Worm (Caenorhabditis elegans) whole organism, young adult: ENCODE results near the gene noca-1.

Experiments
- B0336.3 ChIP-seq: fragments of 200-800 bp; sonication (Bioruptor generic); IDR thresholded peaks from 2 replicates; pipeline ENCODE4 v1.3.6; 2022; ENCODE audit warnings: missing genetic modification characterization, missing compliant biosample characterization
- F23B12.7 ChIP-seq: sonication (generic microtip); optimal IDR thresholded peaks from 2 replicates; lab custom pipeline; 2017; ENCODE audit warnings: missing genetic modification characterization, mild to moderate bottlenecking, missing compliant biosample characterization, antibody characterized with exemption, moderate library complexity; ENCODE audit not compliant: insufficient read depth
- F37B4.10 ChIP-seq: fragments of 200-800 bp; sonication (Bioruptor generic); IDR thresholded peaks from 2 replicates; pipeline ENCODE4 v1.3.6; 2022; ENCODE audit warnings: missing genetic modification characterization, missing compliant biosample characterization
- K11D2.4 ChIP-seq: fragments of 200-800 bp; sonication (Bioruptor generic); IDR thresholded peaks from 2 replicates; pipeline ENCODE4 v1.3.6; 2022; ENCODE audit warnings: missing genetic modification reagents, missing genetic modification characterization, missing compliant biosample characterization
- Y95B8A.8 ChIP-seq: fragments of 200-800 bp; sonication (Bioruptor generic); IDR thresholded peaks from 2 replicates; pipeline ENCODE4 v1.3.6; 2022; ENCODE audit warnings: missing genetic modification reagents, missing genetic modification characterization, missing compliant biosample characterization
- ZK185.1 ChIP-seq: sonication (generic microtip); optimal IDR thresholded peaks from 2 replicates; lab custom pipeline; 2016; ENCODE audit warnings: mild to moderate bottlenecking, missing genetic modification characterization, missing compliant biosample characterization; ENCODE audit not compliant: poor library complexity, severe bottlenecking
- aptf-2 ChIP-seq: fragments of 200-800 bp; sonication (Bioruptor generic); conservative IDR thresholded peaks from 2 replicates; pipeline ENCODE4 v1.3.6; 2022; ENCODE audit warnings: missing genetic modification reagents, missing genetic modification characterization, missing compliant biosample characterization
- cebp-1 ChIP-seq, 2 experiments: fragments of 200-800 bp in 1 of 2; sonication (Bioruptor generic) in 1 of 2; sonication (generic microtip) in 1 of 2; IDR thresholded peaks in 1 of 2; optimal IDR thresholded peaks in 1 of 2; 2 replicates each; pipeline versions ENCODE4 v1.3.6 to Lab custom; 2017 to 2022; ENCODE audit warnings: missing compliant biosample characterization in 2 of 2, missing genetic modification characterization in 2 of 2, mild to moderate bottlenecking in 1 of 2, missing genetic modification reagents in 1 of 2, moderate library complexity in 1 of 2
- ceh-91 ChIP-seq: fragments of 200-800 bp; sonication (Bioruptor generic); IDR thresholded peaks from 2 replicates; pipeline ENCODE4 v1.3.6; 2022; ENCODE audit warnings: missing genetic modification reagents, missing genetic modification characterization, missing compliant biosample characterization
- dpff-1 ChIP-seq: sonication (generic microtip); optimal IDR thresholded peaks from 2 replicates; lab custom pipeline; 2017; ENCODE audit warnings: mild to moderate bottlenecking, missing genetic modification characterization, missing compliant biosample characterization
- efl-1 ChIP-seq: fragments of 150-350 bp; optimal IDR thresholded peaks from 2 replicates; lab custom pipeline; 2014; ENCODE audit warnings: missing biosample characterization, missing genetic modification reagents, missing genetic modification characterization
- egrh-3 ChIP-seq: fragments of 200-800 bp; sonication (Bioruptor generic); IDR thresholded peaks from 2 replicates; pipeline ENCODE4 v1.3.6; 2022; ENCODE audit warnings: missing genetic modification reagents, missing genetic modification characterization, missing compliant biosample characterization
- him-1 ChIP-seq: sonication (generic microtip); optimal IDR thresholded peaks from 2 replicates; lab custom pipeline; 2016; ENCODE audit warnings: missing genotype, missing genetic modification reagents, missing genetic modification characterization, missing compliant biosample characterization
- lin-40 ChIP-seq: sonication (generic microtip); optimal IDR thresholded peaks from 2 replicates; lab custom pipeline; 2016; ENCODE audit warnings: missing genetic modification characterization, mild to moderate bottlenecking, missing compliant biosample characterization, missing genotype, missing genetic modification reagents
- lin-54 ChIP-seq: fragments of 200-800 bp; sonication (Bioruptor generic); optimal IDR thresholded peaks from 2 replicates; lab custom pipeline; 2018; ENCODE audit warnings: mild to moderate bottlenecking, missing genetic modification characterization, missing compliant biosample characterization
- lir-1 ChIP-seq: fragments of 200-800 bp; sonication (Bioruptor generic); conservative IDR thresholded peaks from 2 replicates; pipeline ENCODE4 v1.3.6; 2022; ENCODE audit warnings: missing genetic modification reagents, missing genetic modification characterization, missing compliant biosample characterization
- lsl-1 ChIP-seq: fragments of 200-800 bp; sonication (Bioruptor generic); optimal IDR thresholded peaks from 2 replicates; lab custom pipeline; 2018; ENCODE audit warnings: mild to moderate bottlenecking, missing genetic modification characterization, moderate library complexity, missing compliant biosample characterization
- madf-3 ChIP-seq: fragments of 200-800 bp; sonication (Bioruptor generic); IDR thresholded peaks from 2 replicates; pipeline ENCODE4 v1.3.6; 2022; ENCODE audit warnings: missing genetic modification reagents, missing genetic modification characterization, missing compliant biosample characterization
- madf-6 ChIP-seq: fragments of 200-800 bp; sonication (Bioruptor generic); IDR thresholded peaks from 2 replicates; pipeline ENCODE4 v1.3.6; 2022; ENCODE audit warnings: missing genetic modification reagents, missing genetic modification characterization, missing compliant biosample characterization
- madf-8 ChIP-seq: fragments of 200-800 bp; sonication (Bioruptor generic); conservative IDR thresholded peaks from 2 replicates; pipeline ENCODE4 v1.3.6; 2022; ENCODE audit warnings: missing genetic modification reagents, missing genetic modification characterization, missing compliant biosample characterization
- mel-28 ChIP-seq: sonication (generic microtip); optimal IDR thresholded peaks from 2 replicates; lab custom pipeline; 2016; ENCODE audit warnings: borderline replicate concordance, mild to moderate bottlenecking, missing genetic modification characterization, missing compliant biosample characterization
- nfya-1 ChIP-seq: sonication (generic microtip); optimal IDR thresholded peaks from 2 replicates; lab custom pipeline; 2017; ENCODE audit warnings: antibody characterized with exemption, missing compliant biosample characterization, missing genetic modification characterization, borderline replicate concordance; ENCODE audit not compliant: insufficient read depth
- nfyb-1 ChIP-seq: fragments of 200-800 bp; sonication (Bioruptor generic); IDR thresholded peaks from 2 replicates; pipeline ENCODE4 v1.3.6; 2022; ENCODE audit warnings: missing genetic modification reagents, missing genetic modification characterization, missing compliant biosample characterization
- nhr-120 ChIP-seq: fragments of 200-800 bp; sonication (Bioruptor generic); IDR thresholded peaks from 2 replicates; pipeline ENCODE4 v1.3.6; 2022; ENCODE audit warnings: missing genetic modification characterization, missing compliant biosample characterization
- rpc-1 ChIP-seq, 2 experiments: fragments of 150-350 bp in 1 of 2; sonication (generic microtip) in 1 of 2; optimal IDR thresholded peaks; 2 replicates each; lab custom pipeline; 2014 to 2018; ENCODE audit warnings: missing biosample characterization in 1 of 2, missing genetic modification characterization in 1 of 2, missing genetic modification reagents in 1 of 2, missing genotype in 1 of 2
- snpc-1.1 ChIP-seq: sonication (generic microtip); optimal IDR thresholded peaks from 2 replicates; lab custom pipeline; 2017; ENCODE audit warnings: missing genetic modification characterization, mild to moderate bottlenecking, missing compliant biosample characterization, antibody characterized with exemption, moderate library complexity, missing genotype, missing genetic modification reagents; ENCODE audit not compliant: insufficient read depth
- snpc-4 ChIP-seq, 5 experiments: fragments of 150-350 bp in 1 of 5; sonication (generic microtip) in 4 of 5; optimal IDR thresholded peaks; 2 replicates each; lab custom pipeline; 2014 to 2018; ENCODE audit warnings: missing genetic modification characterization in 5 of 5, missing biosample characterization in 3 of 5, antibody characterized with exemption in 2 of 5, mild to moderate bottlenecking in 2 of 5, missing compliant biosample characterization in 2 of 5, missing genotype in 2 of 5, moderate library complexity in 2 of 5, missing genetic modification reagents in 1 of 5
- sptf-2 ChIP-seq: fragments of 200-800 bp; sonication (Bioruptor generic); optimal IDR thresholded peaks from 2 replicates; lab custom pipeline; 2018; ENCODE audit warnings: mild to moderate bottlenecking, missing genetic modification characterization, missing compliant biosample characterization
- tbp1 ChIP-seq: fragments of 200-800 bp; sonication (Bioruptor generic); optimal IDR thresholded peaks from 2 replicates; lab custom pipeline; 2018; ENCODE audit warnings: mild to moderate bottlenecking, missing genetic modification characterization, missing compliant biosample characterization
- tbx-9 ChIP-seq: sonication (generic microtip); optimal IDR thresholded peaks from 2 replicates; lab custom pipeline; 2016; ENCODE audit warnings: borderline replicate concordance, missing genetic modification characterization, inconsistent platforms, missing compliant biosample characterization
- ztf-22 ChIP-seq: fragments of 200-800 bp; sonication (Bioruptor generic); optimal IDR thresholded peaks from 2 replicates; lab custom pipeline; 2018; ENCODE audit warnings: mild to moderate bottlenecking, missing genetic modification characterization, moderate library complexity, missing compliant biosample characterization

noca-1 gene

DNA sequence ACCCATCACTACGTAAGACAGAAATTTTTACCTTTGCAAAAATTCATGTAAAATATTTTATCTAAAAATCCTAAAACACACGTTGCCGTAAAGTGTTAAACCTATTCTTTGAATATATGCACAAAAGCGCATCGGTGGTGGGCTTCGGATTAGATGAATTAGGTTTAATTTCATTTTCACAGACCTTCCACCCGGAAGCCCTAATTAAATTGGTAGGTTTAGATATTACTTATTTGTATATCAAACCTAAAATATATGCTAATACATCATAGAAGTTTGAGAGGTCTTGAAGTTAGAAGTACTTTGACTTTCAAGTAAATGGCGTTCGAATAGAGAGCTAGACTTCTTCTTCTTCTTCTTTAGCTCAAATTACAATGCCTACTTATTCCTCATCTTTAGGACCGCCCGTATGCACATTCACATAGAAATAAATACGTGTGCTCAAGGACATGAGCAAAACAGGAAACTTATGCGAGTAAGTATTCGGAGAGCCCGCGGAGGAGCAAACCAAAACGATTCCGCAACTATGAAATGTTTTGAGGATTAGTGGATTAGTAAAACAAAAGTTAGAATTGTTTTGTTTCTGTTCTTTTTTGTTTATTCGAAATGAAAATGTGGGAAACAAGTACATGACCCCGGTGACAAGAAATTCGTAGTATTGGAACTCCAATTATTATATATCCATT lies 38.0 kb upstream of the noca-1 start:
- TF ChIP-seq egrh-3 (GFP tag; lab: Robert Waterston, UW) (no peak), mel-28 (no peak), snpc-1.1 (tag; lab: Kevin White, UChicago) (no peak), aptf-2 (GFP tag; lab: Robert Waterston, UW) (no peak), lin-54 (GFP tag; lab: Kevin White, UChicago) (no peak), dpff-1 (tag; lab: Kevin White, UChicago) (no peak), cebp-1 (GFP tag; IDR thresholded peaks at IDR 0.05; lab: Robert Waterston, UW) (no peak), cebp-1 (tag; optimal IDR thresholded peaks at IDR 0.05; lab: Kevin White, UChicago) (no peak), lin-40 (no peak), F37B4.10 (GFP tag; lab: Robert Waterston, UW) (no peak), K11D2.4 (no peak), Y95B8A.8 (GFP tag; lab: Robert Waterston, UW) (no peak), nfya-1 (tag; lab: Kevin White, UChicago) (no peak), ceh-91 (GFP tag; lab: Robert Waterston, UW) (no peak), ztf-22 (GFP tag; lab: Kevin White, UChicago) (no peak), him-1 (tag; lab: Kevin White, UChicago) (no peak), lsl-1 (no peak), tbp1 (GFP tag; lab: Kevin White, UChicago) (no peak)
- TF ChIP-seq, all 124 proteins: peak for 0

DNA sequence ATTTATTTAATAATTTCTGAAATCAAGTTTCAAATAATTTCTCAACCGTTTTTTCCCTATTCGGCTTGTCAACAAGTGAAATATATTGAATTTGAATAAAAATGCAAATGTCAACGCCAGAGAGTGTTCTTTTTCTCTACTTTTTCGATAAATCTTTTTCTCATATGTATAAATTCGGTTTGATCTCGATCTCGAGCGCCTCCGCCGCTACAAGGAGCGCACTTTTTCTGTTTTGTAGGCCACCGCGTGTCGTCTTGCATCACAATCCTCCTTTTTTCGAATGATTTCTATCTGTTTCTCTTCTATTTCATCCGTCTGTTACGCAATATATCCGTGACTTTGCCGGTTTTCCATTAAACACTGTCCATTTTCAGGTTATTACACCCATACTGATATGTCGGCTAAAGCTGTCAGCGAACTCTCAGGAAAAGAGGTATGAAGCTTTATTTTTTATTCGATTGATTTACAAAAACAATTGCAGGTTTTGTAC lies 36.6 kb upstream of the noca-1 start, which contains the start of gene acly-2:
acly-2 (plus strand) TSS at position 375 of the 490 bp plus-strand sequence.
- TF ChIP-seq snpc-4 (GFP tag; optimal IDR thresholded peaks at IDR 0.05; lab: Kevin White, UChicago) = no peak
- peak in 1 of 4 experiments; percentile 27 for TF ChIP-seq snpc-4 (tag; optimal IDR thresholded peaks at IDR 0.05; lab: Kevin White, UChicago)
- peak; percentile 54 for TF ChIP-seq efl-1 (GFP tag; lab: Kevin White, UChicago)
- TF ChIP-seq madf-6 (GFP tag; lab: Robert Waterston, UW) = peak; percentile 59
- peak; percentile 18; the same call in 1 of the 2 replicates for TF ChIP-seq madf-8 (GFP tag; lab: Robert Waterston, UW)
- no peak for TF ChIP-seq rpc-1 (optimal IDR thresholded peaks at IDR 0.05; lab: Kevin White, UChicago)
- no peak for TF ChIP-seq rpc-1 (tag; optimal IDR thresholded peaks at IDR 0.05; lab: Kevin White, UChicago)

DNA sequence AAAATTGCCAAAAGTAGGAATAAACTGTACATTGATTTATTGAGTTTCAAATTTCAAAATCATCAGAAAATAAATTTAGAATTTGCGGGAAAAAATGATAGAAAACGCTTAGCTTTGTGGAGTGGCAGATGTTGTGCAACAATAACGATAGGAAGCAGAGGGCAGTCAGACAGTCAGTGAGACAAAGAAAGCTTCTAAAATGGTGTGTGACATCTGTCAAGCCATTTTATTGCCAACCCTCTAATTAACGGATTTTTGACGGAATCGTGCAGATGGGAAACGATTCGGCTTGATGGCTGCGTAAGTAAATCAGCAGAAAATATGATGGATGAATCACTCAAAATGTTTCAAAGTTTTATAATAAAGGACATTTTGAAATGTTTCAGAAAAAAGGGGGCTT lies 32.6 kb upstream of the noca-1 start, which contains the start of gene max-1:
max-1 (minus strand) TSS at position 124 of the 400 bp plus-strand sequence.
- TF ChIP-seq madf-3 (GFP tag; lab: Robert Waterston, UW) = 0 out of 2 replicates have a peak, but pooled peaks have one; percentile 63
- no peak for TF ChIP-seq tbx-9 (tag; lab: Kevin White, UChicago)
- 0 out of 2 replicates have a peak, but pooled peaks have one; percentile 12 for TF ChIP-seq B0336.3
- no peak for TF ChIP-seq sptf-2 (GFP tag; lab: Kevin White, UChicago)

DNA sequence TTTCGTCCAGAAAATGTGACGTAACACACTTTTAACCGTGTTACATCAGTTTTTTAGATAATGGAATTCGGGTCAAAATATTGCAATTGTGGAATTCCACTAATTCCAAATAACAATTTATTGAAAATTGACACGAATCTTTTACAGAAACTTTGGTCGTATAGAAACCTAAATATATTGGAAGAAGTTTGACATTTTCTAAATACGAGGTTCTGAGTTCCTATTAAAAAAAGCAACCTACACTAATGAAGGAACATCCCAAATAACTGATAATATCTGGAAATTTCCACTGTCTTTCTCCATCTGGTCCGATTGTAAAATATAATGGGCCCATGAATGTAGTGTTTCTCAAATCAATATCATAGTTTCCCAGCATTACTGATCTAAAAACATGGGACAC lies 31.5 kb upstream of the noca-1 start:
- TF ChIP-seq ztf-22 (GFP tag; lab: Kevin White, UChicago) (no peak), ceh-91 (GFP tag; lab: Robert Waterston, UW) (no peak), nfyb-1 (no peak), nhr-120 (GFP tag; lab: Robert Waterston, UW) (no peak), F23B12.7 (no peak), ZK185.1 (no peak), lir-1 (no peak)
